Worm (Caenorhabditis elegans): Measurements from ENCODE around the gene ZK355.8.

Gene ZK355.8

ce11 chrII:2888957-2889630 lies 38.5 kb upstream of the ZK355.8 start, which contains the start of gene pinn-1 (continued):
- TF ChIP-seq sox-4 (tag; optimal IDR thresholded peaks at IDR 0.05) (peak; percentile 95), nhr-71 (tag; optimal IDR thresholded peaks at IDR 0.05) (peak; percentile 96), hpl-2 (GFP tag; optimal IDR thresholded peaks at IDR 0.05) (peak; percentile 56), fkh-4 (tag; optimal IDR thresholded peaks at IDR 0.05; ENCODE audit: borderline replicate concordance) (peak; percentile 99), sptf-1 (tag; optimal IDR thresholded peaks at IDR 0.05) (no peak), snu-23 (GFP tag; optimal IDR thresholded peaks at IDR 0.05) (peak; percentile 94), lin-39 (tag; optimal IDR thresholded peaks at IDR 0.05) (peak; percentile 81), tbx-2 (tag; optimal IDR thresholded peaks at IDR 0.05) (peak; percentile 95), nhr-85 (tag) (peak; percentile 97), efl-1 (optimal IDR thresholded peaks at IDR 0.05) (peak; percentile 87 to 89), efl-1 (GFP tag; optimal IDR thresholded peaks at IDR 0.05 in 1 of 2) (peak; percentile 83 to 98), isw-1 (GFP tag; IDR thresholded peaks at IDR 0.05) (peak; percentile 88), unc-30 (tag; optimal IDR thresholded peaks at IDR 0.05) (no peak), lin-14 (GFP tag; optimal IDR thresholded peaks at IDR 0.05) (peak; percentile 92), ama-1 (optimal IDR thresholded peaks at IDR 0.05) (no peak), ceh-8 (GFP tag; optimal IDR thresholded peaks at IDR 0.05) (peak; percentile 85), mep-1 (tag; optimal IDR thresholded peaks at IDR 0.05) (peak; percentile 81), alr-1 (tag; optimal IDR thresholded peaks at IDR 0.05; ENCODE audit: borderline replicate concordance) (no peak), aly-2 (tag; optimal IDR thresholded peaks at IDR 0.05) (peak; percentile 61), ztf-11 (tag; optimal IDR thresholded peaks at IDR 0.05) (peak in 1 of 2 experiments; percentile 98), tlp-1 (tag; optimal IDR thresholded peaks at IDR 0.05) (no peak), irx-1 (tag; optimal IDR thresholded peaks at IDR 0.05) (peak; percentile 98), jun-1 (tag; optimal IDR thresholded peaks at IDR 0.05) (peak; percentile 77), ztf-4 (tag; optimal IDR thresholded peaks at IDR 0.05) (peak; percentile 56), mdl-1 (tag; optimal IDR thresholded peaks at IDR 0.05) (peak in 1 of 2 experiments; percentile 79), Y116A8C.19 (tag; optimal IDR thresholded peaks at IDR 0.05; ENCODE audit: borderline replicate concordance) (peak; percentile 88), zip-4 (GFP tag; optimal IDR thresholded peaks at IDR 0.05) (peak; percentile 85), rnt-1 (tag; optimal IDR thresholded peaks at IDR 0.05) (peak; percentile 100), nhr-237 (tag; optimal IDR thresholded peaks at IDR 0.05) (peak; percentile 53), fkh-10 (GFP tag; optimal IDR thresholded peaks at IDR 0.05) (peak; percentile 75), ceh-90 (tag; optimal IDR thresholded peaks at IDR 0.05) (peak; percentile 97), nhr-28 (tag; optimal IDR thresholded peaks at IDR 0.05) (no peak), unc-130 (tag; optimal IDR thresholded peaks at IDR 0.05) (peak; percentile 94), lin-15B (tag; optimal IDR thresholded peaks at IDR 0.05) (peak; percentile 94), C04F5.9 (tag; optimal IDR thresholded peaks at IDR 0.05) (peak; percentile 97), ets-5 (GFP tag; IDR thresholded peaks at IDR 0.05) (no peak), lin-13 (GFP tag; optimal IDR thresholded peaks at IDR 0.05) (peak; percentile 91), unc-86 (tag; optimal IDR thresholded peaks at IDR 0.05) (peak; percentile 89), dsc-1 (tag; optimal IDR thresholded peaks at IDR 0.05) (peak; percentile 97), grh-1 (GFP tag; IDR thresholded peaks at IDR 0.05) (peak; percentile 90), egl-27 (tag; optimal IDR thresholded peaks at IDR 0.05) (no peak), elt-2 (tag; optimal IDR thresholded peaks at IDR 0.05) (peak; percentile 86), ceh-88 (GFP tag; IDR thresholded peaks at IDR 0.05) (peak; percentile 79), fos-1 (tag; optimal IDR thresholded peaks at IDR 0.05) (peak; percentile 50), blmp-1 (tag; optimal IDR thresholded peaks at IDR 0.05) (peak; percentile 49), nhr-77 (tag; optimal IDR thresholded peaks at IDR 0.05) (peak; percentile 67), F16B12.6 (tag; optimal IDR thresholded peaks at IDR 0.05) (peak; percentile 61), unc-62 (GFP tag; optimal IDR thresholded peaks at IDR 0.05) (no peak), pax-3 (tag; optimal IDR thresholded peaks at IDR 0.05) (peak; percentile 97), xbp-1 (tag; optimal IDR thresholded peaks at IDR 0.05) (peak; percentile 92), nhr-20 (tag; optimal IDR thresholded peaks at IDR 0.05) (peak; percentile 92), nhr-19 (GFP tag; conservative IDR thresholded peaks at IDR 0.05) (peak; percentile 92), hlh-4 (tag; optimal IDR thresholded peaks at IDR 0.05) (no peak)

Data from whole organism, L1 larva.